Worm (Caenorhabditis elegans) whole organism, midembryonic: Measurements from ENCODE around the gene C55A1.1.
"Not testable (repeated sequence)": the region's sequence is repeated elsewhere in the genome, so short reads cannot be mapped to it uniquely, and the experiment has no call there.

Experiments used
- T22C8.4 ChIP-seq: fragments of 200-800 bp; sonication (Bioruptor generic); IDR thresholded peaks from 2 replicates; pipeline ENCODE4 v1.3.6; 2022; ENCODE audit warnings: missing genetic modification characterization, missing compliant biosample characterization
- cog-1 ChIP-seq: sonication (generic microtip); optimal IDR thresholded peaks from 2 replicates; lab custom pipeline; 2016; ENCODE audit warnings: missing genetic modification characterization, missing compliant biosample characterization
- flt-1 ChIP-seq: fragments of 200-800 bp; sonication (Bioruptor generic); IDR thresholded peaks from 2 replicates; pipeline ENCODE4 v1.3.6; 2022; ENCODE audit warnings: missing genetic modification characterization, missing compliant biosample characterization
- klf-2 ChIP-seq: fragments of 200-800 bp; sonication (Bioruptor generic); conservative IDR thresholded peaks from 2 replicates; pipeline ENCODE4 v1.3.6; 2022; ENCODE audit warnings: missing genetic modification reagents, missing genetic modification characterization, missing compliant biosample characterization
- med-1 ChIP-seq: sonication (generic microtip); optimal IDR thresholded peaks from 2 replicates; lab custom pipeline; 2017; ENCODE audit warnings: missing genetic modification characterization, mild to moderate bottlenecking, missing compliant biosample characterization, antibody characterized with exemption, missing genetic modification reagents; ENCODE audit not compliant: insufficient read depth
- ref-1 ChIP-seq: fragments of 200-800 bp; sonication (Bioruptor generic); conservative IDR thresholded peaks from 2 replicates; pipeline ENCODE4 v1.3.6; 2022; ENCODE audit warnings: missing genetic modification reagents, missing genetic modification characterization, missing compliant biosample characterization
- tab-1 ChIP-seq: fragments of 200-800 bp; sonication (Bioruptor generic); IDR thresholded peaks from 2 replicates; pipeline ENCODE4 v1.3.6; 2022; ENCODE audit warnings: missing genetic modification characterization, missing compliant biosample characterization
- ztf-23 ChIP-seq: fragments of 200-800 bp; sonication (Bioruptor generic); IDR thresholded peaks from 2 replicates; pipeline ENCODE4 v1.3.6; 2022; ENCODE audit warnings: missing genetic modification reagents, missing genetic modification characterization, missing compliant biosample characterization
- ztf-29 ChIP-seq: fragments of 200-800 bp; sonication (Bioruptor generic); IDR thresholded peaks from 2 replicates; pipeline ENCODE4 v1.3.6; 2022; ENCODE audit warnings: missing genetic modification reagents, missing genetic modification characterization, missing compliant biosample characterization

C55A1.1 gene

ce11 chrV:15610350-15610940 lies 11.2 kb upstream of the C55A1.1 start, which contains the start of the genes fbxa-153 and str-12:
Gene fbxa-153, minus strand, starts transcription at chrV:15610384.
Gene str-12, plus strand, starts transcription at chrV:15610890.
- TF ChIP-seq flt-1 (GFP tag; lab: Robert Waterston, UW) (peak; percentile 45), cog-1 (tag; lab: Kevin White, UChicago) (peak; percentile 22), T22C8.4 (GFP tag; lab: Robert Waterston, UW) (no peak)

ce11 chrV:15612886-15613285 lies 8.7 kb upstream of the C55A1.1 start, which contains the start of gene str-263:
Gene str-263, plus strand, starts transcription at chrV:15613186.
- TF ChIP-seq med-1 (GFP tag; lab: Kevin White, UChicago), result no peak
- no peak for TF ChIP-seq ref-1 (GFP tag; lab: Robert Waterston, UW)
- TF ChIP-seq T22C8.4 (GFP tag; lab: Robert Waterston, UW), result no peak
- TF ChIP-seq ztf-23 (GFP tag; lab: Robert Waterston, UW), result no peak
- TF ChIP-seq flt-1 (GFP tag; lab: Robert Waterston, UW), result no peak
- TF ChIP-seq tab-1 (GFP tag; lab: Robert Waterston, UW), result no peak
- no peak for TF ChIP-seq klf-2 (GFP tag; lab: Robert Waterston, UW)
- TF ChIP-seq cog-1 (tag; lab: Kevin White, UChicago), result no peak
- no peak for TF ChIP-seq ztf-29

- TF ChIP-seq klf-2 (GFP tag; lab: Robert Waterston, UW) (no peak), ztf-23 (GFP tag; lab: Robert Waterston, UW) (no peak), T22C8.4 (GFP tag; lab: Robert Waterston, UW) (no peak), med-1 (GFP tag; lab: Kevin White, UChicago) (no peak), ref-1 (GFP tag; lab: Robert Waterston, UW) (no peak), tab-1 (GFP tag; lab: Robert Waterston, UW) (no peak), ztf-29 (no peak), flt-1 (GFP tag; lab: Robert Waterston, UW) (no peak), cog-1 (tag; lab: Kevin White, UChicago) (no peak)
These were observed 7.1 kb upstream of the C55A1.1 start for ce11 chrV:15614534-15614933.

- TF ChIP-seq ztf-29 (no peak), flt-1 (GFP tag; lab: Robert Waterston, UW) (no peak), T22C8.4 (GFP tag; lab: Robert Waterston, UW) (no peak), ztf-23 (GFP tag; lab: Robert Waterston, UW) (no peak), med-1 (GFP tag; lab: Kevin White, UChicago) (no peak), tab-1 (GFP tag; lab: Robert Waterston, UW) (no peak), cog-1 (tag; lab: Kevin White, UChicago) (no peak), ref-1 (GFP tag; lab: Robert Waterston, UW) (no peak), klf-2 (GFP tag; lab: Robert Waterston, UW) (no peak)
These were observed 3.9 kb downstream of the C55A1.1 start, which contains the start of gene C55A1.11 for ce11 chrV:15625561-15625960. Gene C55A1.11, plus strand, starts transcription at chrV:15625861.

DNA sequence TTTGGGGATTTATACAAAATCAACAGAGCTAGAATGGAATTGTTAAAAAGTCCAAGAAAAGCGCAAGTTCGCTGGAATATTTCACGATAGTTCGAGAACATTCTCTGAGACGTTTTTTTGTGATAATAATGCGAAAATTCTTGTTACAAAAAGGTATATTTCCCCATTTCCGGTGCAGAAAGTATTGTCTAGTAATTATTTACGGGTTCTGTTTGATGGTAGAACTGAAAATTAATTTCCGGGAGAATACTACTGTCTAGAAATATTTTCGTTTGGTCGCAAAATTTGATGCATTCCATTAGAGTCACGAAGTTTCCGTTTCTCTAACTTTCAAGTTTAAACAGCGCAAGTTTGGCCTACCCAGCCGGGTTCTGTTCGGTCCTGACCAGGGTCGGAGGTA lies 7.9 kb downstream of the C55A1.1 start, which contains the start of gene str-248:
Gene str-248, minus strand, starts transcription at position 101 of the 400 bp plus-strand sequence.
- TF ChIP-seq tab-1 (GFP tag; lab: Robert Waterston, UW) (no peak), flt-1 (GFP tag; lab: Robert Waterston, UW) (no peak), klf-2 (GFP tag; lab: Robert Waterston, UW) (no peak), ztf-29 (no peak), ref-1 (GFP tag; lab: Robert Waterston, UW) (no peak)

- TF ChIP-seq tab-1 (GFP tag; lab: Robert Waterston, UW), result no peak
- TF ChIP-seq T22C8.4 (GFP tag; lab: Robert Waterston, UW), result no peak
- TF ChIP-seq ztf-23 (GFP tag; lab: Robert Waterston, UW), result no peak
- TF ChIP-seq cog-1 (tag; lab: Kevin White, UChicago), result no peak
- TF ChIP-seq ztf-29, result no peak
- TF ChIP-seq ref-1 (GFP tag; lab: Robert Waterston, UW), result no peak
- no peak for TF ChIP-seq med-1 (GFP tag; lab: Kevin White, UChicago)
- TF ChIP-seq flt-1 (GFP tag; lab: Robert Waterston, UW), result no peak
- TF ChIP-seq klf-2 (GFP tag; lab: Robert Waterston, UW), result no peak
These were observed 17.2 kb downstream of the C55A1.1 start, which contains the start of gene srz-44 for ce11 chrV:15638853-15639252. Gene srz-44, minus strand, starts transcription at chrV:15638953.

DNA sequence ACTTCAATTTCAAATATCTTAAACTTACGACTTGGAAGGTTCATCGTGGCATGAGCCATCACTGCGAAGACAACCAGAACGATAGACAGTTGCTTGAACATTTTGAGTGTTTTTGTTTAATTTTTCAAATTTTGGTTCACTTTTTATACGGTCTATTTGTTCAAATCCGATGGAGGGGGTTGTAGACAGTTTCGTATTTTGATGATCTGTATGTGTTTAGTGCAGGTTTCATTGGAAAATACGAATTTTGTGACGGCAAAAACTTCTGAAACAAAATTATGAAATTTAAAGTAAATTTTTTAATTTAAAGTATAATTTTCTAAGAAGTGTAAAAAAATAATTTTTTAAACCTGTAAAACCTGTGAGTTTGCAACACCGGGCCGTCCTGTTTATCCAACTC lies 21.6 kb downstream of the C55A1.1 start, which contains the start of gene C55A1.4:
Gene C55A1.4, minus strand, starts transcription at position 101 of the 400 bp plus-strand sequence.
- not testable (repeated sequence) for TF ChIP-seq klf-2, flt-1, T22C8.4 (GFP tag; lab: Robert Waterston, UW)

DNA sequence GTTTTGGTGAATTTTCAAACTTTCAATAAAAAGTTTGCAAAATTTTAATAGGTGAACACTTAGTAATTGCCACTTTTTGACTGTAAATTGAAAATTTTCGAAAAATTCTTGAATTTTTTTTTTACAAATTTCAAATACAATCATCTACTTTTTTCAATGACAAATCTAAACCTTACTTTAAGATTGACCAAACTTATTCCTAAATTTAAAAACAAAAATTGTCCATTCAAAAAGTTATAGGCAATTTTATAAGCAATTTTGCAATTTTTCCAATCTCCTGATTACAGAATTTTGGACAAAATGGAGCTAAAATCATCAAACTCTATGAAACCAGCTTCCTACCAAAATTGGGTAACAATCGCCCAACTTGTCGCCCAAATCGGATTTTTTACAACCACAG lies 23.0 kb downstream of the C55A1.1 start, which contains the start of gene str-23:
Gene str-23, plus strand, starts transcription at position 301 of the 400 bp plus-strand sequence.
- TF ChIP-seq klf-2 (GFP tag; lab: Robert Waterston, UW), result no peak
- no peak for TF ChIP-seq ref-1 (GFP tag; lab: Robert Waterston, UW)
- TF ChIP-seq med-1 (GFP tag; lab: Kevin White, UChicago), result no peak
- no peak for TF ChIP-seq flt-1 (GFP tag; lab: Robert Waterston, UW)
- TF ChIP-seq tab-1 (GFP tag; lab: Robert Waterston, UW), result no peak
- no peak for TF ChIP-seq ztf-29
- TF ChIP-seq T22C8.4 (GFP tag; lab: Robert Waterston, UW), result no peak
- no peak for TF ChIP-seq ztf-23 (GFP tag; lab: Robert Waterston, UW)
- TF ChIP-seq cog-1 (tag; lab: Kevin White, UChicago), result no peak

DNA sequence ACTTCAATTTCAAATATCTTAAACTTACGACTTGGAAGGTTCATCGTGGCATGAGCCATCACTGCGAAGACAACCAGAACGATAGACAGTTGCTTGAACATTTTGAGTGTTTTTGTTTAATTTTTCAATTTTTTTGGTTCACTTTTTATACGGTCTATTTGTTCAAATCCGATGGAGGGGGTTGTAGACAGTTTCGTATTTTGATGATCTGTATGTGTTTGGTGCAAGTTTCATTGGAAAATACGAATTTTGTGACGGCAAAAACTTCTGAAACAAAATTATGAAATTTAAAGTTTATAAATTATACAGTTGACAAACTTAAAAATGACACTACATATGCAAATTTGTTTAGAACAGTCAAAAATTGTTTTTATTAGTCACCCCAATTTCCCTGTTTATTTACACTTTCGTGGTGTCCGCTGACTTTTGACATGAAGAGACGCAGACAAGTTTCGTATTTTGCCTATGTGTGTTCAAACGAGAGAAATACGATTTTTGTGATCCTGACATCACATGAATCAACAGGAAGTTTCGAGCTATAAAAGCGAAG lies 26.0 kb downstream of the C55A1.1 start, which contains the start of the genes C55A1.7 and C55A1.6:
Gene C55A1.7, minus strand, starts transcription at position 101 of the 550 bp plus-strand sequence.
Gene C55A1.6, plus strand, starts transcription at position 500 of the 550 bp plus-strand sequence.
- not testable (repeated sequence) for TF ChIP-seq tab-1, ref-1, ztf-23 (GFP tag; lab: Robert Waterston, UW)
